Worm (Caenorhabditis elegans): ENCODE measurements around the gene F35F10.5.

F35F10.5 gene

ce11 chrV:3320005-3320404, 35.3 kb downstream of the F35F10.5 start, which contains the start of gene F35F10.14:
TSS of gene F35F10.14 (minus strand) at chrV:3320105.
- TF ChIP-seq ztf-28 (GFP tag; IDR thresholded peaks at IDR 0.05), result 0 out of 2 replicates have a peak, but pooled peaks have one; percentile 26
- TF ChIP-seq ets-4 (GFP tag; optimal IDR thresholded peaks at IDR 0.05), result no peak

ce11 chrV:3320432-3320831, 35.7 kb downstream of the F35F10.5 start, which contains the start of gene C17B7.14:
TSS of gene C17B7.14 (minus strand) at chrV:3320532.
- TF ChIP-seq rec-8 (tag; optimal IDR thresholded peaks at IDR 0.05), result no peak
- no peak for TF ChIP-seq snpc-1.3 (tag; optimal IDR thresholded peaks at IDR 0.05; ENCODE audit: insufficient read depth)
- TF ChIP-seq let-607 (tag; optimal IDR thresholded peaks at IDR 0.05), result no peak
- no peak for TF ChIP-seq ets-4 (GFP tag; optimal IDR thresholded peaks at IDR 0.05)
- no peak for TF ChIP-seq snpc-4 (GFP tag; optimal IDR thresholded peaks at IDR 0.05)
- TF ChIP-seq snpc-4 (tag; optimal IDR thresholded peaks at IDR 0.05), result no peak
- no peak for TF ChIP-seq nfya-1 (tag; optimal IDR thresholded peaks at IDR 0.05; ENCODE audit: borderline replicate concordance, insufficient read depth)
- no peak for TF ChIP-seq cebp-2 (GFP tag; IDR thresholded peaks at IDR 0.05)
- TF ChIP-seq C06A6.2 (GFP tag; conservative IDR thresholded peaks at IDR 0.05), result no peak
- no peak for TF ChIP-seq let-526 (GFP tag; IDR thresholded peaks at IDR 0.05)

- TF ChIP-seq D2030.7 (GFP tag; IDR thresholded peaks at IDR 0.05) (no peak), akir-1 (GFP tag; optimal IDR thresholded peaks at IDR 0.05) (no peak), unc-62 (GFP tag; optimal IDR thresholded peaks at IDR 0.05) (no peak), ceh-79 (tag; optimal IDR thresholded peaks at IDR 0.05) (no peak), lsl-1 (GFP tag; optimal IDR thresholded peaks at IDR 0.05) (no peak), lag-1 (GFP tag; IDR thresholded peaks at IDR 0.05) (no peak), atf-7 (tag; optimal IDR thresholded peaks at IDR 0.05) (no peak), mel-28 (tag; optimal IDR thresholded peaks at IDR 0.05; ENCODE audit: borderline replicate concordance) (no peak), F22D6.2 (tag; optimal IDR thresholded peaks at IDR 0.05) (no peak), ztf-22 (GFP tag; optimal IDR thresholded peaks at IDR 0.05) (no peak), him-1 (tag; optimal IDR thresholded peaks at IDR 0.05) (no peak), ztf-26 (tag; optimal IDR thresholded peaks at IDR 0.05) (no peak), rpc-1 (optimal IDR thresholded peaks at IDR 0.05) (no peak), rpc-1 (tag; optimal IDR thresholded peaks at IDR 0.05) (no peak), pbrm-1 (GFP tag; IDR thresholded peaks at IDR 0.05) (no peak), lin-54 (GFP tag; optimal IDR thresholded peaks at IDR 0.05) (no peak), nhr-90 (tag; optimal IDR thresholded peaks at IDR 0.05) (no peak), K11D2.4 (GFP tag; IDR thresholded peaks at IDR 0.05) (no peak), mcd-1 (GFP tag; IDR thresholded peaks at IDR 0.05) (no peak), attf-5 (GFP tag; optimal IDR thresholded peaks at IDR 0.05) (no peak)
Measured at ce11 chrV:3324178-3324577, 39.4 kb downstream of the F35F10.5 start, which contains the start of gene C17B7.8. TSS of gene C17B7.8 (minus strand) at chrV:3324278.

- TF ChIP-seq aptf-3 (GFP tag; IDR thresholded peaks at IDR 0.05) (no peak), hsf-1 (GFP tag; IDR thresholded peaks at IDR 0.05) (no peak), lin-26 (GFP tag; IDR thresholded peaks at IDR 0.05) (no peak), hlh-26 (GFP tag; conservative IDR thresholded peaks at IDR 0.05) (no peak), F57C9.4 (tag; optimal IDR thresholded peaks at IDR 0.05) (no peak), K11D2.4 (GFP tag; IDR thresholded peaks at IDR 0.05) (no peak), Y56A3A.18 (GFP tag; IDR thresholded peaks at IDR 0.05) (no peak), hmg-20 (GFP tag; IDR thresholded peaks at IDR 0.05) (no peak), ztf-6 (GFP tag; IDR thresholded peaks at IDR 0.05) (no peak), rcor-1 (GFP tag; IDR thresholded peaks at IDR 0.05) (no peak), Y95B8A.8 (GFP tag; IDR thresholded peaks at IDR 0.05) (no peak), rec-8 (tag; optimal IDR thresholded peaks at IDR 0.05) (no peak), aptf-2 (GFP tag; conservative IDR thresholded peaks at IDR 0.05) (no peak)
Measured at ce11 chrV:3332023-3332422, 47.3 kb downstream of the F35F10.5 start, which contains the start of gene C17B7.9. TSS of gene C17B7.9 (minus strand) at chrV:3332123.

All from whole organism, young adult.